Worm (Caenorhabditis elegans) whole organism, L4 larva: ENCODE measurements around the gene Y116A8C.468.

Experiments
- F26F4.8 ChIP-seq: fragments of 200-800 bp; sonication (Bioruptor generic); conservative IDR thresholded peaks from 2 replicates; pipeline ENCODE4 v1.3.6; 2022; ENCODE audit warnings: missing genetic modification characterization, missing compliant biosample characterization
- F37D6.2 ChIP-seq: sonication (generic microtip); optimal IDR thresholded peaks from 2 replicates; lab custom pipeline; 2016; ENCODE audit warnings: mild to moderate bottlenecking, missing genetic modification characterization, missing compliant biosample characterization
- F49E8.2 ChIP-seq: sonication (generic microtip); optimal IDR thresholded peaks from 2 replicates; lab custom pipeline; 2016; ENCODE audit warnings: missing compliant biosample characterization, mild to moderate bottlenecking, missing genetic modification characterization, borderline replicate concordance
- R02D3.7 ChIP-seq: fragments of 150-350 bp; sonication (generic microtip); optimal IDR thresholded peaks from 3 replicates; lab custom pipeline; 2014; ENCODE audit warnings: missing biosample characterization, missing genetic modification characterization
- T26A8.4 ChIP-seq: fragments of 200-800 bp; sonication (Bioruptor generic); IDR thresholded peaks from 2 replicates; pipeline ENCODE4 v1.3.6; 2022; ENCODE audit warnings: missing genetic modification characterization, missing compliant biosample characterization
- Y105C5A.15 ChIP-seq: fragments of 200-800 bp; sonication (Bioruptor generic); IDR thresholded peaks from 2 replicates; pipeline ENCODE4 v1.3.6; 2022; ENCODE audit warnings: missing genetic modification characterization, missing compliant biosample characterization
- ZK337.2 ChIP-seq: fragments of 200-800 bp; sonication (Bioruptor generic); IDR thresholded peaks from 2 replicates; pipeline ENCODE4 v1.3.6; 2022; ENCODE audit warnings: missing genetic modification reagents, missing genetic modification characterization, missing compliant biosample characterization
- aha-1 ChIP-seq: fragments of 150-350 bp; peaks from one replicate; lab custom pipeline; 2014; ENCODE audit warnings: missing biosample characterization, missing genetic modification characterization
- ama-1 ChIP-seq: fragments of 150-350 bp; optimal IDR thresholded peaks from 2 replicates; lab custom pipeline; 2014; ENCODE audit warnings: inconsistent platforms, mixed read lengths
- ceh-28 ChIP-seq: fragments of 150-350 bp; optimal IDR thresholded peaks from 2 replicates; lab custom pipeline; 2014; ENCODE audit warnings: missing biosample characterization, missing genetic modification reagents, missing genetic modification characterization
- ceh-44 ChIP-seq: fragments of 200-800 bp; sonication (Bioruptor generic); IDR thresholded peaks from 2 replicates; pipeline ENCODE4 v1.3.6; 2022; ENCODE audit warnings: missing genetic modification reagents, missing genetic modification characterization, missing compliant biosample characterization
- ceh-82 ChIP-seq: sonication (generic microtip); optimal IDR thresholded peaks from 2 replicates; lab custom pipeline; 2017; ENCODE audit warnings: missing biosample characterization, missing genetic modification characterization
- daf-16 ChIP-seq, 3 experiments: sonication (generic microtip); optimal IDR thresholded peaks; 2 replicates each; lab custom pipeline; 2016 to 2017; ENCODE audit warnings: missing genetic modification characterization in 3 of 3, missing genetic modification reagents in 3 of 3, mild to moderate bottlenecking in 2 of 3, missing compliant biosample characterization in 2 of 3, missing biosample characterization in 1 of 3, moderate library complexity in 1 of 3
- egl-27 ChIP-seq: sonication (generic microtip); optimal IDR thresholded peaks from 3 replicates; lab custom pipeline; 2017; ENCODE audit warnings: missing biosample characterization, missing genetic modification reagents, missing genetic modification characterization
- egl-43 ChIP-seq: fragments of 200-800 bp; sonication (Bioruptor generic); IDR thresholded peaks from 2 replicates; pipeline ENCODE4 v1.3.6; 2022; ENCODE audit warnings: missing genetic modification reagents, missing genetic modification characterization, missing compliant biosample characterization
- hmg-1.1 ChIP-seq: fragments of 200-800 bp; sonication (Bioruptor generic); IDR thresholded peaks from 2 replicates; pipeline ENCODE4 v1.3.6; 2022; ENCODE audit warnings: missing genetic modification reagents, missing genetic modification characterization, missing compliant biosample characterization
- lin-15B ChIP-seq: fragments of 150-350 bp; sonication (generic microtip); optimal IDR thresholded peaks from 3 replicates; lab custom pipeline; 2014; ENCODE audit warnings: missing biosample characterization, missing genetic modification characterization
- lin-29 ChIP-seq: fragments of 200-800 bp; sonication (Bioruptor generic); IDR thresholded peaks from 2 replicates; pipeline ENCODE4 v1.3.6; 2022; ENCODE audit warnings: missing genetic modification reagents, missing genetic modification characterization, missing compliant biosample characterization
- mep-1 ChIP-seq: fragments of 150-350 bp; sonication (generic microtip); optimal IDR thresholded peaks from 3 replicates; lab custom pipeline; 2014; ENCODE audit warnings: missing biosample characterization, missing genetic modification characterization
- mxl-2 ChIP-seq: fragments of 200-800 bp; sonication (Bioruptor generic); conservative IDR thresholded peaks from 2 replicates; pipeline ENCODE4 v1.3.6; 2022; ENCODE audit warnings: missing genetic modification reagents, missing genetic modification characterization, missing compliant biosample characterization
- mxl-3 ChIP-seq: fragments of 200-800 bp; sonication (Bioruptor generic); optimal IDR thresholded peaks from 2 replicates; lab custom pipeline; 2018; ENCODE audit warnings: mild to moderate bottlenecking, missing genetic modification characterization, missing compliant biosample characterization
- nhr-10 ChIP-seq: fragments of 150-350 bp; optimal IDR thresholded peaks from 2 replicates; lab custom pipeline; 2014; ENCODE audit warnings: missing biosample characterization, missing genetic modification characterization
- nhr-102 ChIP-seq: sonication (generic microtip); optimal IDR thresholded peaks from 2 replicates; lab custom pipeline; 2016; ENCODE audit warnings: mild to moderate bottlenecking, missing genetic modification characterization, moderate library complexity, missing compliant biosample characterization
- nhr-111 ChIP-seq: fragments of 200-800 bp; sonication (Bioruptor generic); optimal IDR thresholded peaks from 2 replicates; lab custom pipeline; 2018; ENCODE audit warnings: mild to moderate bottlenecking, missing genetic modification characterization, missing compliant biosample characterization
- nhr-237 ChIP-seq: sonication (generic microtip); optimal IDR thresholded peaks from 2 replicates; lab custom pipeline; 2017; ENCODE audit warnings: missing biosample characterization, missing genetic modification characterization
- nhr-48 ChIP-seq: sonication (generic microtip); optimal IDR thresholded peaks from 2 replicates; lab custom pipeline; 2016; ENCODE audit warnings: mild to moderate bottlenecking, missing genetic modification characterization, missing compliant biosample characterization
- pha-4 ChIP-seq, 2 experiments: fragments of 150-350 bp in 1 of 2; fragments of 200-800 bp in 1 of 2; sonication (Bioruptor generic) in 1 of 2; IDR thresholded peaks in 1 of 2; optimal IDR thresholded peaks in 1 of 2; 2 replicates each; pipeline versions ENCODE4 v1.3.6 to Lab custom; 2014 to 2022; ENCODE audit warnings: missing genetic modification characterization in 2 of 2, missing genetic modification reagents in 2 of 2, missing biosample characterization in 1 of 2, missing compliant biosample characterization in 1 of 2
- set-16 ChIP-seq: fragments of 200-800 bp; sonication (Bioruptor generic); IDR thresholded peaks from 2 replicates; pipeline ENCODE4 v1.3.6; 2022; ENCODE audit warnings: missing genetic modification reagents, missing genetic modification characterization, missing compliant biosample characterization
- spr-3 ChIP-seq: fragments of 200-800 bp; sonication (Bioruptor generic); optimal IDR thresholded peaks from 2 replicates; lab custom pipeline; 2018; ENCODE audit warnings: mild to moderate bottlenecking, missing genetic modification characterization, missing compliant biosample characterization
- tra-1 ChIP-seq: fragments of 200-800 bp; sonication (Bioruptor generic); IDR thresholded peaks from 2 replicates; pipeline ENCODE4 v1.3.6; 2022; ENCODE audit warnings: missing genetic modification reagents, missing genetic modification characterization, missing compliant biosample characterization
- zag-1 ChIP-seq: fragments of 150-350 bp; optimal IDR thresholded peaks from 2 replicates; lab custom pipeline; 2014; ENCODE audit warnings: missing biosample characterization, missing genetic modification characterization
- zfp-2 ChIP-seq: sonication (generic microtip); optimal IDR thresholded peaks from 2 replicates; lab custom pipeline; 2016; ENCODE audit warnings: mild to moderate bottlenecking, missing genetic modification characterization, missing compliant biosample characterization
- ztf-7 ChIP-seq: fragments of 150-350 bp; optimal IDR thresholded peaks from 2 replicates; lab custom pipeline; 2014; ENCODE audit warnings: missing biosample characterization, missing genetic modification characterization

Y116A8C.468 gene

DNA sequence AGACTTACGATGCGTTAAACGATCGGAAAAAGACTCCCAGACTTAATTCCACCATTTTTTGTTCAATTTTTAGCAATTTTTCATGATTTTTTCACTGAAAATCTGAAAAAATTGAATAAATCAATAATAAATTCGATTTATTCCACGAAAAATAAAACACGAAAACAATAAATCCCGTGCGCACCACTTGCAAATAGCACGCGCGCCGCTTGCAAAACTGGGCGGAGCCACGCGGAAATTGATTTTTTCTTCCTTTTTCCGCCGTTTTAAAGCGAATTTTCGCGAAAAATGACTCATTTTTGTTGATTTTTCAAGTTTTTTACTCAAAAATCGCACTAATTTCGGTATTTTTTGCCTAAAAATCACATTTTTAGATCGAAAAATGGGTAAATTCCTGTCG, 28.6 kb downstream of the Y116A8C.468 start, which contains the start of the genes Y116A8C.9 and arf-6 (continued):
- TF ChIP-seq mep-1 (tag; lab: Kevin White, UChicago): peak; percentile 44
- TF ChIP-seq F26F4.8 (GFP tag; lab: Robert Waterston, UW): no peak
- TF ChIP-seq nhr-10 (tag; lab: Kevin White, UChicago): no peak
- no peak for TF ChIP-seq ZK337.2 (GFP tag; lab: Robert Waterston, UW)
- peak in 1 of 2 experiments; percentile 17 for TF ChIP-seq daf-16 (GFP tag; optimal IDR thresholded peaks at IDR 0.05; lab: Kevin White, UChicago)
- peak; percentile 20 for TF ChIP-seq daf-16 (tag; optimal IDR thresholded peaks at IDR 0.05; lab: Kevin White, UChicago)
- TF ChIP-seq egl-43 (GFP tag; lab: Robert Waterston, UW): no peak
- no peak for TF ChIP-seq zfp-2 (tag; lab: Kevin White, UChicago)
- TF ChIP-seq hmg-1.1 (GFP tag; lab: Robert Waterston, UW): peak; percentile 35; the same call in 1 of the 2 replicates
- no peak for TF ChIP-seq ztf-7
- TF ChIP-seq lin-15B: no peak
- peak; percentile 32; the same call in 1 of the 2 replicates for TF ChIP-seq T26A8.4 (GFP tag; lab: Robert Waterston, UW)
- no peak for TF ChIP-seq nhr-111 (GFP tag; lab: Kevin White, UChicago)
- peak; percentile 48 for TF ChIP-seq F49E8.2 (tag; lab: Kevin White, UChicago)
- no peak for TF ChIP-seq mxl-3 (GFP tag; lab: Kevin White, UChicago)
- TF ChIP-seq R02D3.7 (tag; lab: Kevin White, UChicago): no peak
- peak; percentile 33 for TF ChIP-seq nhr-102 (tag; lab: Kevin White, UChicago)
- no peak for TF ChIP-seq lin-29
- no peak for TF ChIP-seq nhr-48 (tag; lab: Kevin White, UChicago)
- TF ChIP-seq, all 104 proteins: peak for 31

DNA sequence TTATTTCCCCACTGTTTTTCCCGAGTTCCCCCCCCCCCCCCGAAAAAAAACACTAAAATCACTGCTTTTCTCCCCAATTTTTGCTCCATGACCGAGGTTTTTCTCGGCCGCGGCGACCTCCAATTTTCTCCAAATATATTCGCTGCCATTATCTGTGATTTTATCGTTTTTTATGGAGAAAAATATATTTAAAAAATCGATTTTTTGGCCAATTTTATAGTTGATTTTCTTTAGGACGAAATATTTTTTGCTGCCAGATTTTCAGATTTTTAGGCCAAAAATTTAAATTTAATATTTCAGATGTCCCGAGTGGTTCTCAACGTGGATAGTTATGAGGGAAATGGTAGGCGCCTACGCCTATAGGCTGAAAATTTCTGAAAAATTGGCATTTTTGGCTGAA, 31.6 kb downstream of the Y116A8C.468 start, which contains the start of gene rad-54.B:
Gene rad-54.B (plus strand): TSS at position 301 of the 400 bp plus-strand sequence.
- TF ChIP-seq nhr-237 (no peak), zag-1 (tag; lab: Kevin White, UChicago) (no peak), F49E8.2 (tag; lab: Kevin White, UChicago) (no peak), ama-1 (lab: Kevin White, UChicago) (peak; percentile 16), Y105C5A.15 (GFP tag; lab: Robert Waterston, UW) (no peak), ceh-44 (GFP tag; lab: Robert Waterston, UW) (no peak), egl-27 (no peak)

DNA sequence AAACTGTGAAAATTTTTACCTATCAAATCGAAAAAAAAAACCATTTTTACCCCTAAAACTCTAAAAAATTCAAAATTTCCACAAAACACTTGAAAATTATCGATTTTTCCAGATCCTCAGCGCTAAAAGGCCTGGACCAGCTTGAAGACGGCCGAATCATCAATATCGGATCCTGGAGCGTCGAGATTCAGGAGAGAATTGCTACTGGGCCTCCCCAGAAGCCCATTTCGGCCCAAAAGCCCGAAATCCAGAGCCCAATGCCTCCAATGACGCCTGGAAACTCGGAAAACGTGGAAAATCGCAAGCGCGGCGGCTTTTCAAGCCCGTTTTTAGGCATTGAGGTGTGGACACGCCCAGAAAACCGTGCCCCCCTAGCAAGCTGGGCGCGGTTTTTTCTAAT, 34.2 kb downstream of the Y116A8C.468 start:
- TF ChIP-seq F37D6.2 (tag; lab: Kevin White, UChicago): no peak
- TF ChIP-seq set-16 (GFP tag; lab: Robert Waterston, UW): peak; percentile 52
- no peak for TF ChIP-seq spr-3
- peak; percentile 82 for TF ChIP-seq aha-1 (tag; lab: Kevin White, UChicago)
- TF ChIP-seq tra-1 (GFP tag; lab: Robert Waterston, UW): no peak

DNA sequence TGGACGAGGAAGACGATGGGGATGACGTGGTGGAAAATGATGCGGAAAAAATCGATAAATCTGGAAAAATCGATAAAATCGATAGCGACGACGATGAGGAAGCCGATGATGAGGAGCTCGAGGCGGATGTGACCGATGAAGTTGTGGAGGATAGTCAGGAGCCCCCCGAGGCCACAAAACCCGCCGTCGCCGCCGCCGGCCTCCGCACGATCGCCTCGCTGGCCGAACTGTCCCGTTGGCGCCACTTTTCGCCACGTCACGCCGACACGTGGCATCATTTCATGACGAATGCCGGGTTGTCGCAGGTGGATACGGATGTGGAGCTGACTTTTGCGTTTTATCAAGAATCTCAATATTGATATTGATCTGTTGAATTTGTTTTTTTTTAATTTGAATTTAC, 44.3 kb downstream of the Y116A8C.468 start:
- TF ChIP-seq nhr-48 (tag; lab: Kevin White, UChicago): no peak
- TF ChIP-seq pha-4 (GFP tag; IDR thresholded peaks at IDR 0.05; lab: Robert Waterston, UW): no peak
- TF ChIP-seq pha-4 (tag; optimal IDR thresholded peaks at IDR 0.05; lab: Kevin White, UChicago): no peak
- peak; percentile 72 for TF ChIP-seq ceh-28
- TF ChIP-seq lin-15B: no peak
- no peak for TF ChIP-seq mxl-2 (GFP tag; lab: Robert Waterston, UW)
- TF ChIP-seq egl-43 (GFP tag; lab: Robert Waterston, UW): 0 out of 2 replicates have a peak, but pooled peaks have one; percentile 48
- no peak for TF ChIP-seq tra-1 (GFP tag; lab: Robert Waterston, UW)
- TF ChIP-seq set-16 (GFP tag; lab: Robert Waterston, UW): peak; percentile 93
- no peak for TF ChIP-seq ceh-82
